Fruit fly (Drosophila melanogaster) whole organism, pupa: ENCODE results near the gene CG42464.

Experiments used
- CG15710 ChIP-seq: fragments of 200-800 bp; sonication (Bioruptor generic); optimal IDR thresholded peaks from 2 replicates; lab custom pipeline; 2018; ENCODE audit warnings: missing biosample characterization, mild to moderate bottlenecking, missing genetic modification characterization, moderate library complexity
- D1 ChIP-seq: fragments of 200-800 bp; sonication (Bioruptor generic); optimal IDR thresholded peaks from 2 replicates; lab custom pipeline; 2018; ENCODE audit warnings: missing biosample characterization, mild to moderate bottlenecking, missing genetic modification characterization, moderate library complexity

DNA sequence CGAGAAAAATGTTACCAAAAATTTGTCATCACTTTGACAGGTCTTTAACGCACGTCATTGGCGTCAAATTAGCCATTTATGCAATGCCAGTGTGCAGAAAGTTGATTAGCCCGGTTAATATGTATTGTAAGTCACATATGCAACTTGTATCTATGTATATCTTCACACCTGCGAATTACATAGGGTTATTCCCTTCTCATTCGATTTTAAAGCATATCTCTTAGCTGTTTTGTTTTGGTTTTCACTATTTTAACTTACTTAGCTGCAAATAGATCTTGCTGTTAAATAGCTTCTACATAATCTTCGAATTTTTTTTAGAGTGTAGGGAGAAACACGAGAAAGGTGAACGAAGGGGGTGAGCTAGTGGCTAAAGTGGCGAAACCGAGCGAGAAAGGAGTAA lies 31.8 kb downstream of the CG42464 start:
- TF ChIP-seq CG15710 (tag; lab: Kevin White, UChicago) (no peak), D1 (no peak)
